Fruit fly (Drosophila melanogaster) whole organism, embryonic: ENCODE measurements around the gene GXIVsPLA2.

Experiments used
- CG11085 ChIP-seq: fragments of 200-800 bp; sonication (Bioruptor generic); IDR thresholded peaks from 2 replicates; pipeline ENCODE4 v1.3.6; 2022; ENCODE audit warnings: missing biosample characterization, missing genetic modification characterization
- CG11093 ChIP-seq: fragments of 200-800 bp; sonication (Bioruptor generic); IDR thresholded peaks from 3 replicates; pipeline ENCODE4 v1.3.6; 2022; ENCODE audit warnings: missing biosample characterization, missing genetic modification characterization
- CG11456 ChIP-seq: fragments of 200-800 bp; sonication (Bioruptor generic); IDR thresholded peaks from 3 replicates; pipeline ENCODE4 v1.3.6; 2022; ENCODE audit warnings: missing biosample characterization, missing genetic modification characterization
- CG12236 ChIP-seq: fragments of 200-800 bp; sonication (Bioruptor generic); optimal IDR thresholded peaks from 2 replicates; lab custom pipeline; 2016; ENCODE audit warnings: missing biosample characterization, missing genetic modification characterization
- CG13123 ChIP-seq: fragments of 200-800 bp; sonication (Bioruptor generic); optimal IDR thresholded peaks from 2 replicates; lab custom pipeline; 2016; ENCODE audit warnings: missing biosample characterization, missing genetic modification characterization
- CG1647 ChIP-seq: fragments of 200-800 bp; sonication (Bioruptor generic); optimal IDR thresholded peaks from 3 replicates; lab custom pipeline; 2016; ENCODE audit warnings: missing biosample characterization, missing genetic modification characterization
- CG17612 ChIP-seq: fragments of 200-800 bp; sonication (Bioruptor generic); IDR thresholded peaks from 2 replicates; pipeline ENCODE4 v1.3.6; 2022; ENCODE audit warnings: missing biosample characterization, missing genetic modification characterization
- CG17912 ChIP-seq: fragments of 200-800 bp; sonication (Bioruptor generic); optimal IDR thresholded peaks from 2 replicates; lab custom pipeline; 2018; ENCODE audit warnings: missing biosample characterization, mild to moderate bottlenecking, missing genetic modification characterization
- CG1792 ChIP-seq: fragments of 200-800 bp; sonication (Bioruptor generic); optimal IDR thresholded peaks from 2 replicates; lab custom pipeline; 2016; ENCODE audit warnings: missing biosample characterization, missing genetic modification characterization
- CG2875 ChIP-seq: fragments of 200-800 bp; sonication (Bioruptor generic); optimal IDR thresholded peaks from 2 replicates; lab custom pipeline; 2017; ENCODE audit warnings: missing biosample characterization, mild to moderate bottlenecking, missing genetic modification characterization, missing genetic modification reagents
- CG3847 ChIP-seq: fragments of 200-800 bp; sonication (Bioruptor generic); IDR thresholded peaks from 2 replicates; pipeline ENCODE4 v1.3.6; 2022; ENCODE audit warnings: missing biosample characterization, missing genetic modification characterization
- CG4404 ChIP-seq: fragments of 200-800 bp; sonication (Bioruptor generic); IDR thresholded peaks from 2 replicates; pipeline ENCODE4 v1.3.6; 2022; ENCODE audit warnings: missing biosample characterization, missing genetic modification characterization
- CG6689 ChIP-seq: fragments of 200-800 bp; sonication (Bioruptor generic); IDR thresholded peaks from 2 replicates; pipeline ENCODE4 v1.3.6; 2022; ENCODE audit warnings: missing biosample characterization, missing genetic modification characterization
- CG7372 ChIP-seq: fragments of 200-800 bp; sonication (Bioruptor generic); IDR thresholded peaks from 2 replicates; pipeline ENCODE4 v1.3.6; 2022; ENCODE audit warnings: missing biosample characterization, missing genetic modification characterization
- CG9876 ChIP-seq: fragments of 200-800 bp; sonication (Bioruptor generic); optimal IDR thresholded peaks from 2 replicates; lab custom pipeline; 2016; ENCODE audit warnings: missing biosample characterization, missing genetic modification characterization
- Chrac-16 ChIP-seq: fragments of 200-800 bp; sonication (Bioruptor generic); optimal IDR thresholded peaks from 3 replicates; lab custom pipeline; 2016; ENCODE audit warnings: missing biosample characterization, missing genetic modification characterization
- Eip74EF ChIP-seq, 2 experiments: fragments of 200-800 bp in 1 of 2; fragments of >200 bp in 1 of 2; sonication (Bioruptor generic) in 1 of 2; optimal IDR thresholded peaks; 2 replicates each; lab custom pipeline; 2017 to 2019; ENCODE audit warnings: missing biosample characterization in 2 of 2, missing genetic modification characterization in 2 of 2, mild to moderate bottlenecking in 1 of 2, moderate library complexity in 1 of 2
- GATAe ChIP-seq: fragments of 200-800 bp; sonication (Bioruptor generic); conservative IDR thresholded peaks from 2 replicates; pipeline ENCODE4 v1.3.6; 2022; ENCODE audit warnings: missing biosample characterization, missing genetic modification characterization
- Hmx ChIP-seq: fragments of 200-800 bp; sonication (Bioruptor generic); optimal IDR thresholded peaks from 2 replicates; lab custom pipeline; 2016; ENCODE audit warnings: missing biosample characterization, missing genetic modification characterization
- Lhr ChIP-seq: fragments of 200-800 bp; sonication (Bioruptor generic); optimal IDR thresholded peaks from 3 replicates; lab custom pipeline; 2017; ENCODE audit warnings: mild to moderate bottlenecking, missing biosample characterization, missing genetic modification reagents, missing genetic modification characterization
- NC2β ChIP-seq: fragments of 200-800 bp; sonication (Bioruptor generic); optimal IDR thresholded peaks from 2 replicates; lab custom pipeline; 2016; ENCODE audit warnings: missing biosample characterization, missing genetic modification characterization
- NFAT ChIP-seq: fragments of 200-800 bp; sonication (Bioruptor generic); IDR thresholded peaks from 2 replicates; pipeline ENCODE4 v1.3.6; 2022; ENCODE audit warnings: missing biosample characterization, missing genetic modification characterization
- NK7.1 ChIP-seq: fragments of 200-800 bp; sonication (Bioruptor generic); optimal IDR thresholded peaks from 3 replicates; lab custom pipeline; 2016; ENCODE audit warnings: missing biosample characterization, missing genetic modification characterization
- Nf-YC ChIP-seq: fragments of 200-800 bp; optimal IDR thresholded peaks from 3 replicates; lab custom pipeline; 2019; ENCODE audit warnings: missing biosample characterization, mild to moderate bottlenecking, missing genetic modification characterization, moderate library complexity
- Ptx1 ChIP-seq: fragments of 200-800 bp; sonication (Bioruptor generic); IDR thresholded peaks from 2 replicates; pipeline ENCODE4 v1.3.6; 2022; ENCODE audit warnings: missing biosample characterization, missing genetic modification characterization
- Spps ChIP-seq: fragments of 200-800 bp; sonication (Bioruptor generic); optimal IDR thresholded peaks from 2 replicates; lab custom pipeline; 2018; ENCODE audit warnings: missing biosample characterization, mild to moderate bottlenecking, missing genetic modification characterization
- al ChIP-seq: fragments of 200-800 bp; sonication (Bioruptor generic); IDR thresholded peaks from 2 replicates; pipeline ENCODE4 v1.3.6; 2022; ENCODE audit warnings: missing biosample characterization, missing genetic modification characterization
- bcd ChIP-seq: fragments of 200-800 bp; sonication (Bioruptor generic); optimal IDR thresholded peaks from 2 replicates; lab custom pipeline; 2017; ENCODE audit warnings: missing biosample characterization, mild to moderate bottlenecking, missing genetic modification characterization
- bowl ChIP-seq: fragments of 200-800 bp; sonication (Bioruptor generic); IDR thresholded peaks from 2 replicates; pipeline ENCODE4 v1.3.6; 2022; ENCODE audit warnings: missing biosample characterization, missing genetic modification characterization
- br ChIP-seq: fragments of >200 bp; optimal IDR thresholded peaks from 2 replicates; lab custom pipeline; 2017
- crol ChIP-seq: fragments of 200-800 bp; sonication (Bioruptor generic); IDR thresholded peaks from 2 replicates; pipeline ENCODE4 v1.3.6; 2022; ENCODE audit warnings: missing biosample characterization, missing genetic modification characterization
- cwo ChIP-seq: fragments of 200-800 bp; sonication (Bioruptor generic); optimal IDR thresholded peaks from 3 replicates; lab custom pipeline; 2017; ENCODE audit warnings: missing biosample characterization, missing genetic modification characterization, mild to moderate bottlenecking, moderate library complexity, missing genetic modification reagents
- fd102C ChIP-seq: fragments of 200-800 bp; sonication (Bioruptor generic); optimal IDR thresholded peaks from 2 replicates; lab custom pipeline; 2018; ENCODE audit warnings: missing biosample characterization, mild to moderate bottlenecking, missing genetic modification characterization, moderate library complexity
- grau ChIP-seq: fragments of 200-800 bp; optimal IDR thresholded peaks from 3 replicates; lab custom pipeline; 2019; ENCODE audit warnings: missing biosample characterization, mild to moderate bottlenecking, missing genetic modification characterization, moderate library complexity
- inv ChIP-seq: fragments of 200-800 bp; sonication (Bioruptor generic); IDR thresholded peaks from 2 replicates; pipeline ENCODE4 v1.3.6; 2022; ENCODE audit warnings: missing biosample characterization, missing genetic modification characterization; ENCODE audit not compliant: partially characterized antibody
- kah ChIP-seq: fragments of 200-800 bp; sonication (Bioruptor generic); optimal IDR thresholded peaks from 2 replicates; lab custom pipeline; 2018; ENCODE audit warnings: missing biosample characterization, mild to moderate bottlenecking, missing genetic modification characterization
- klu ChIP-seq: fragments of 200-800 bp; sonication (Bioruptor generic); IDR thresholded peaks from 2 replicates; pipeline ENCODE4 v1.3.6; 2022; ENCODE audit warnings: missing biosample characterization, missing genetic modification characterization
- kni ChIP-seq: fragments of 200-800 bp; sonication (Bioruptor generic); optimal IDR thresholded peaks from 3 replicates; lab custom pipeline; 2017; ENCODE audit warnings: mild to moderate bottlenecking, missing biosample characterization, missing genetic modification reagents, missing genetic modification characterization
- knrl ChIP-seq: fragments of 200-800 bp; sonication (Bioruptor generic); IDR thresholded peaks from 3 replicates; pipeline ENCODE4 v1.3.6; 2022; ENCODE audit warnings: missing biosample characterization, missing genetic modification characterization; ENCODE audit not compliant: partially characterized antibody
- otp ChIP-seq: fragments of 200-800 bp; sonication (Bioruptor generic); IDR thresholded peaks from 3 replicates; pipeline ENCODE4, ENCODE4 v1.3.6; 2022; ENCODE audit warnings: missing biosample characterization, missing genetic modification characterization
- pan ChIP-seq, 4 experiments: fragments of >200 bp in 3 of 4; fragments of 200-800 bp in 1 of 4; sonication (Bioruptor generic) in 1 of 4; optimal IDR thresholded peaks in 3 of 4; IDR thresholded peaks in 1 of 4; 2 replicates each; pipeline versions ENCODE4 v1.3.6 to Lab custom; 2017 to 2022; ENCODE audit warnings: missing biosample characterization in 2 of 4, missing genetic modification characterization in 2 of 4, mixed read lengths in 1 of 4
- pb ChIP-seq: fragments of 200-800 bp; sonication (Bioruptor generic); optimal IDR thresholded peaks from 3 replicates; lab custom pipeline; 2016; ENCODE audit warnings: missing biosample characterization, missing genetic modification characterization
- sc ChIP-seq, 3 experiments: fragments of >200 bp in 2 of 3; fragments of 200-800 bp in 1 of 3; sonication (Bioruptor generic) in 1 of 3; optimal IDR thresholded peaks; 2 replicates in 2 of 3; 3 replicates in 1 of 3; lab custom pipeline; 2017; ENCODE audit warnings: mild to moderate bottlenecking in 1 of 3, missing biosample characterization in 1 of 3, missing genetic modification characterization in 1 of 3, missing genetic modification reagents in 1 of 3
- sima ChIP-seq: fragments of 200-800 bp; sonication (Bioruptor generic); optimal IDR thresholded peaks from 2 replicates; lab custom pipeline; 2016; ENCODE audit warnings: missing biosample characterization, missing genetic modification characterization
- slou ChIP-seq: fragments of 200-800 bp; sonication (Bioruptor generic); optimal IDR thresholded peaks from 3 replicates; lab custom pipeline; 2016; ENCODE audit warnings: missing biosample characterization, missing genetic modification characterization
- sug ChIP-seq: fragments of 200-800 bp; optimal IDR thresholded peaks from 2 replicates; lab custom pipeline; 2019; ENCODE audit warnings: missing biosample characterization, mild to moderate bottlenecking, missing genetic modification characterization, moderate library complexity
- trem ChIP-seq: fragments of 200-800 bp; optimal IDR thresholded peaks from 3 replicates; lab custom pipeline; 2019; ENCODE audit warnings: missing biosample characterization, mild to moderate bottlenecking, missing genetic modification characterization, moderate library complexity
- twi ChIP-seq: fragments of 200-800 bp; optimal IDR thresholded peaks from 2 replicates; lab custom pipeline; 2019; ENCODE audit warnings: missing biosample characterization, mild to moderate bottlenecking, missing genetic modification characterization, moderate library complexity
- zf30C ChIP-seq: fragments of 200-800 bp; sonication (Bioruptor generic); optimal IDR thresholded peaks from 3 replicates; lab custom pipeline; 2018; ENCODE audit warnings: missing biosample characterization, mild to moderate bottlenecking, missing genetic modification characterization

The GXIVsPLA2 gene

DNA sequence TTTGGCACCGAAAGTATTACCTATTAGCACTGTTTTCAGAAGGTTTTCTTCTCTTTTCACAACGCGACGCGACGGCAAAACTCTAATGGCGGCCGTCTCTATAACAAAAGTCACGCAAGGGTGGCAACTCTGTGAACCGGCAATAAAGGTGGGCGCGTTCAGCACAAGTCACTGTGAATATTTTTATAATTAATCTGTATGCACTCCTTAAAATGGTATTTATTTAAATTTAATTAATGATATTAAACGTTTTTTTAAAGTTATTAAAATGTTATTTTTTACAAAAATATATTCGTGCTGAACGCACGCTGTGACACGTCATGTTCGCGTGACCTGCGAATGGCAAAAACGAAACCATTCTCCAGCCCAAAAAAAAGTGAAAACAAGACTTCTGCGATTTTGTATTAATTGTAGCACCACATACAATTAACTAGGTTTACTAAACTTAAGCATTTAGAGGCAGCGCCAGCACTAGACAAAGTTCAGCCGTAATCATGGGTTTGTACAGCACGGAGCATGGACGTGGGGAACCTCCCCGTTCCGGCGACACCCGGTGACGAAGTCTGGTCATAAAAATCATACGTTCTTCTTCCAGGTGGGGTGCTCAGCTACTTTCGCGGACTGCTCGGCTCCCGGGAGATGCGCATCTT is 28.0 kb downstream of the GXIVsPLA2 start, which contains the start of the genes brm and Arl1 (continued):
- TF ChIP-seq Lhr (GFP tag; lab: Kevin White, UChicago) (peak; percentile 93), trem (tag; lab: Kevin White, UChicago) (peak; percentile 96), Nf-YC (tag; lab: Kevin White, UChicago) (peak; percentile 94), CG12236 (peak; percentile 4), CG1792 (GFP tag; lab: Kevin White, UChicago) (peak; percentile 72), CG11456 (GFP tag; lab: Robert Waterston, UW) (peak; percentile 99), grau (tag; lab: Kevin White, UChicago) (peak; percentile 98), CG4404 (GFP tag; lab: Robert Waterston, UW) (peak; percentile 99), br (lab: Kevin White, UChicago) (no peak), bcd (peak; percentile 99), slou (GFP tag; lab: Kevin White, UChicago) (peak; percentile 95), pan (optimal IDR thresholded peaks at IDR 0.05; lab: Kevin White, UChicago) (no peak), pan (GFP tag; optimal IDR thresholded peaks at IDR 0.05 in 1 of 2, IDR thresholded peaks at IDR 0.05 in 1 of 2) (peak in 1 of 2 experiments; percentile 99), al (GFP tag; lab: Robert Waterston, UW) (peak; percentile 99), fd102C (peak; percentile 75), inv (no peak; the same call in 1 of the 2 replicates), GATAe (GFP tag; lab: Robert Waterston, UW) (peak; percentile 99), sima (GFP tag; lab: Kevin White, UChicago) (peak; percentile 71), CG11093 (GFP tag; lab: Robert Waterston, UW) (peak; percentile 98), CG17912 (peak; percentile 98), kah (GFP tag; lab: Kevin White, UChicago) (peak; percentile 92), twi (tag; lab: Kevin White, UChicago) (peak; percentile 97), Spps (tag; lab: Kevin White, UChicago) (peak; percentile 95), otp (GFP tag; lab: Robert Waterston, UW) (peak; percentile 98), Hmx (GFP tag; lab: Kevin White, UChicago) (peak; percentile 83), kni (GFP tag; lab: Kevin White, UChicago) (peak; percentile 93), Chrac-16 (GFP tag; lab: Kevin White, UChicago) (peak; percentile 98), NK7.1 (peak; percentile 52), pb (GFP tag; lab: Kevin White, UChicago) (peak; percentile 30), NFAT (GFP tag; lab: Robert Waterston, UW) (peak; percentile 99), crol (GFP tag; lab: Robert Waterston, UW) (peak; percentile 76), sug (peak; percentile 98), NC2β (GFP tag; lab: Kevin White, UChicago) (peak; percentile 71), CG11085 (GFP tag; lab: Robert Waterston, UW) (peak; percentile 99), cwo (GFP tag; lab: Kevin White, UChicago) (peak; percentile 94), CG3847 (GFP tag; lab: Robert Waterston, UW) (peak; percentile 100), CG6689 (GFP tag; lab: Robert Waterston, UW) (peak; percentile 99), Eip74EF (GFP tag; optimal IDR thresholded peaks at IDR 0.05; lab: Kevin White, UChicago) (peak in 1 of 2 experiments; percentile 94), knrl (GFP tag; lab: Robert Waterston, UW) (peak; percentile 69), Ptx1 (GFP tag; lab: Robert Waterston, UW) (peak; percentile 100), klu (GFP tag; lab: Robert Waterston, UW) (peak; percentile 99), CG17612 (peak; percentile 98), sc (optimal IDR thresholded peaks at IDR 0.05; lab: Kevin White, UChicago) (no peak), sc (GFP tag; optimal IDR thresholded peaks at IDR 0.05; lab: Kevin White, UChicago) (peak; percentile 96), CG7372 (GFP tag; lab: Robert Waterston, UW) (peak; percentile 100), zf30C (GFP tag; lab: Kevin White, UChicago) (peak; percentile 60), CG13123 (GFP tag; lab: Kevin White, UChicago) (peak; percentile 95), CG2875 (GFP tag; lab: Kevin White, UChicago) (peak; percentile 82), bowl (GFP tag; lab: Robert Waterston, UW) (peak; percentile 97), CG9876 (GFP tag; lab: Kevin White, UChicago) (peak; percentile 73), CG1647 (GFP tag; lab: Kevin White, UChicago) (peak; percentile 92)
